ENCODE assay signal across 1 worm cellular context in genomic region chrX:15382256-15382655, ce11.
A peak's percentile ranks its signal among the peaks of the same experiment; 100 is the strongest.
TF ChIP-seq lines count a peak whose summit lies in the region.

No protein-coding gene starts in this region.

TF ChIP-seq in whole organism, L1 larva, 84 proteins besides CTCF, POLR2A, EP300 and RAD21 (continued from another document):
- TF ChIP-seq nhr-85 (tag; lab: Kevin White, UChicago) = peak; percentile 19
- peak; percentile 2 for TF ChIP-seq mep-1 (tag; optimal IDR thresholded peaks at IDR 0.05; lab: Kevin White, UChicago)
- no peak for TF ChIP-seq ces-1 (GFP tag; optimal IDR thresholded peaks at IDR 0.05; lab: Kevin White, UChicago)
- TF ChIP-seq zag-1 (tag; optimal IDR thresholded peaks at IDR 0.05; lab: Kevin White, UChicago) = no peak
- TF ChIP-seq blmp-1 (tag; optimal IDR thresholded peaks at IDR 0.05; lab: Kevin White, UChicago) = peak; percentile 33
- no peak for TF ChIP-seq mdl-1 (tag; optimal IDR thresholded peaks at IDR 0.05; lab: Kevin White, UChicago)
- no peak for TF ChIP-seq alr-1 (tag; optimal IDR thresholded peaks at IDR 0.05; lab: Kevin White, UChicago; ENCODE audit: borderline replicate concordance)
- no peak for TF ChIP-seq unc-98 (GFP tag; IDR thresholded peaks at IDR 0.05; lab: Robert Waterston, UW)
